Fruit fly (Drosophila melanogaster): ENCODE measurements around the gene PGRP-SA.

PGRP-SA gene

dm6 chrX:11578841-11579240 lies 17.4 kb downstream of the PGRP-SA start (continued):
- peak; percentile 60 for TF ChIP-seq hbn (GFP tag; IDR thresholded peaks at IDR 0.05; ENCODE audit: partially characterized antibody)
- no peak for TF ChIP-seq sens (GFP tag)
- no peak for TF ChIP-seq Awh (GFP tag; IDR thresholded peaks at IDR 0.05)
- TF ChIP-seq CG11398 (GFP tag; optimal IDR thresholded peaks at IDR 0.05), result no peak
- TF ChIP-seq CG2129 (GFP tag; IDR thresholded peaks at IDR 0.05; ENCODE audit: partially characterized antibody), result no peak
- TF ChIP-seq MBD-R2 (GFP tag; IDR thresholded peaks at IDR 0.05), result peak; percentile 21; the same call in 1 of the 2 replicates
- TF ChIP-seq stwl (tag; optimal IDR thresholded peaks at IDR 0.05), result peak; percentile 100
- peak; percentile 7 for TF ChIP-seq CTCF (GFP tag; optimal IDR thresholded peaks at IDR 0.05)
- TF ChIP-seq MESR4 (GFP tag; optimal IDR thresholded peaks at IDR 0.05), result peak; percentile 45
- no peak for TF ChIP-seq CG11456 (GFP tag; IDR thresholded peaks at IDR 0.05)
- TF ChIP-seq stc (GFP tag; IDR thresholded peaks at IDR 0.05), result no peak
- no peak for TF ChIP-seq CG13296 (GFP tag; optimal IDR thresholded peaks at IDR 0.05)
- TF ChIP-seq rib (GFP tag; IDR thresholded peaks at IDR 0.05), result no peak
- peak; percentile 41 for TF ChIP-seq CG10267 (tag; optimal IDR thresholded peaks at IDR 0.05)
- 0 out of 3 replicates have a peak, but pooled peaks have one; percentile 25 for TF ChIP-seq CG14860 (GFP tag; IDR thresholded peaks at IDR 0.05; ENCODE audit: partially characterized antibody)
- TF ChIP-seq BEAF-32 (GFP tag; optimal IDR thresholded peaks at IDR 0.05), result peak; percentile 44
- peak in 1 of 2 experiments; percentile 58 for TF ChIP-seq Pdp1 (GFP tag; optimal IDR thresholded peaks at IDR 0.05)
- TF ChIP-seq Hmr (GFP tag; optimal IDR thresholded peaks at IDR 0.05), result peak; percentile 47
- TF ChIP-seq CG7928 (GFP tag; optimal IDR thresholded peaks at IDR 0.05), result peak; percentile 78
- peak; percentile 17 for TF ChIP-seq Myb (GFP tag; optimal IDR thresholded peaks at IDR 0.05)
- TF ChIP-seq CG16813 (GFP tag; IDR thresholded peaks at IDR 0.05; ENCODE audit: partially characterized antibody), result peak; percentile 45; the same call in 1 of the 3 replicates
- TF ChIP-seq chm (GFP tag; IDR thresholded peaks at IDR 0.05), result 0 out of 2 replicates have a peak, but pooled peaks have one; percentile 26
- peak; percentile 95 for TF ChIP-seq Lhr (GFP tag; optimal IDR thresholded peaks at IDR 0.05)
- TF ChIP-seq sd (tag; optimal IDR thresholded peaks at IDR 0.05), result peak; percentile 96
- TF ChIP-seq Xbp1 (GFP tag; optimal IDR thresholded peaks at IDR 0.05), result no peak
- TF ChIP-seq CG6654 (GFP tag; optimal IDR thresholded peaks at IDR 0.05), result no peak
- no peak for TF ChIP-seq Vsx1 (GFP tag; optimal IDR thresholded peaks at IDR 0.05)
- TF ChIP-seq tna (GFP tag; IDR thresholded peaks at IDR 0.05; ENCODE audit: partially characterized antibody), result no peak
- TF ChIP-seq pzg (GFP tag; optimal IDR thresholded peaks at IDR 0.05), result peak; percentile 75
- TF ChIP-seq sens-2 (GFP tag; IDR thresholded peaks at IDR 0.05), result no peak
- peak; percentile 47; the same call in 1 of the 2 replicates for TF ChIP-seq unc-4 (GFP tag; IDR thresholded peaks at IDR 0.05; ENCODE audit: partially characterized antibody)
- peak; percentile 47; the same call in 2 of the 3 replicates for TF ChIP-seq row (GFP tag; IDR thresholded peaks at IDR 0.05)
- peak; percentile 43 for TF ChIP-seq Dp (GFP tag; optimal IDR thresholded peaks at IDR 0.05)
- TF ChIP-seq ssp (GFP tag; IDR thresholded peaks at IDR 0.05), result no peak
- TF ChIP-seq dmrt11E (tag; optimal IDR thresholded peaks at IDR 0.05), result no peak
- peak; percentile 87 for TF ChIP-seq nerfin-1 (tag; optimal IDR thresholded peaks at IDR 0.05)
- no peak for TF ChIP-seq CG4424 (GFP tag; optimal IDR thresholded peaks at IDR 0.05)
- TF ChIP-seq Fer1 (GFP tag; optimal IDR thresholded peaks at IDR 0.05), result peak; percentile 18
- TF ChIP-seq CG15601 (tag; optimal IDR thresholded peaks at IDR 0.05), result peak; percentile 32
- TF ChIP-seq CG8924 (tag; optimal IDR thresholded peaks at IDR 0.05), result no peak
- TF ChIP-seq Optix (GFP tag; IDR thresholded peaks at IDR 0.05), result no peak
- peak; percentile 69 for TF ChIP-seq CG6791 (GFP tag; IDR thresholded peaks at IDR 0.05; ENCODE audit: partially characterized antibody)
- TF ChIP-seq CG12155 (GFP tag; optimal IDR thresholded peaks at IDR 0.05), result no peak
- TF ChIP-seq hb (GFP tag; IDR thresholded peaks at IDR 0.05; ENCODE audit: partially characterized antibody), result no peak
- TF ChIP-seq salm (tag; optimal IDR thresholded peaks at IDR 0.05), result no peak
- TF ChIP-seq eve (GFP tag; optimal IDR thresholded peaks at IDR 0.05), result no peak
- peak; percentile 92 for TF ChIP-seq CG33213 (GFP tag; optimal IDR thresholded peaks at IDR 0.05)
- TF ChIP-seq CG9876 (GFP tag; optimal IDR thresholded peaks at IDR 0.05), result no peak
- TF ChIP-seq CG2712 (tag; optimal IDR thresholded peaks at IDR 0.05), result peak; percentile 21
- TF ChIP-seq run (tag; optimal IDR thresholded peaks at IDR 0.05), result no peak
